Worm (Caenorhabditis elegans): ENCODE data around the gene str-63.

The str-63 gene

ce11 chrV:3332023-3332422 lies 19.3 kb upstream of the str-63 start, which contains the start of gene C17B7.9:
Gene C17B7.9 (minus strand): TSS chrV:3332123.
- TF ChIP-seq isw-1 (GFP tag; IDR thresholded peaks at IDR 0.05) (no peak), mep-1 (tag; optimal IDR thresholded peaks at IDR 0.05) (no peak), blmp-1 (tag; optimal IDR thresholded peaks at IDR 0.05) (no peak), pag-3 (tag; optimal IDR thresholded peaks at IDR 0.05; ENCODE audit: borderline replicate concordance, insufficient read depth) (no peak), lin-13 (GFP tag; optimal IDR thresholded peaks at IDR 0.05) (no peak), fkh-10 (GFP tag; optimal IDR thresholded peaks at IDR 0.05) (no peak), efl-1 (optimal IDR thresholded peaks at IDR 0.05) (no peak), efl-1 (GFP tag; optimal IDR thresholded peaks at IDR 0.05 in 1 of 2) (no peak), lin-39 (tag; optimal IDR thresholded peaks at IDR 0.05) (no peak), lin-14 (GFP tag; optimal IDR thresholded peaks at IDR 0.05) (no peak), egl-27 (tag; optimal IDR thresholded peaks at IDR 0.05) (no peak), nhr-84 (tag; optimal IDR thresholded peaks at IDR 0.05) (no peak), ceh-8 (GFP tag; optimal IDR thresholded peaks at IDR 0.05) (no peak), mdl-1 (tag; optimal IDR thresholded peaks at IDR 0.05) (no peak), snu-23 (GFP tag; optimal IDR thresholded peaks at IDR 0.05) (no peak), ceh-90 (tag; optimal IDR thresholded peaks at IDR 0.05) (no peak), ceh-63 (GFP tag; optimal IDR thresholded peaks at IDR 0.05) (no peak)

- TF ChIP-seq snu-23 (GFP tag; optimal IDR thresholded peaks at IDR 0.05) (no peak), swsn-7 (tag; optimal IDR thresholded peaks at IDR 0.05) (no peak), C04F5.9 (tag; optimal IDR thresholded peaks at IDR 0.05) (no peak), lin-14 (GFP tag; optimal IDR thresholded peaks at IDR 0.05) (no peak), unc-62 (GFP tag; optimal IDR thresholded peaks at IDR 0.05) (no peak), mep-1 (tag; optimal IDR thresholded peaks at IDR 0.05) (no peak), nhr-85 (tag) (no peak), sptf-1 (tag; optimal IDR thresholded peaks at IDR 0.05) (no peak), nhr-84 (tag; optimal IDR thresholded peaks at IDR 0.05) (no peak), nhr-77 (tag; optimal IDR thresholded peaks at IDR 0.05) (no peak)
Measured at ce11 chrV:3333334-3333733, 18.0 kb upstream of the str-63 start, which contains the start of gene C17B7.5. Gene C17B7.5 (plus strand): TSS chrV:3333634.

- no peak for TF ChIP-seq ceh-82 (tag; optimal IDR thresholded peaks at IDR 0.05)
- TF ChIP-seq snpc-4 (tag; optimal IDR thresholded peaks at IDR 0.05), result no peak
- no peak for TF ChIP-seq vab-15 (tag; optimal IDR thresholded peaks at IDR 0.05)
- TF ChIP-seq ceh-8 (GFP tag; optimal IDR thresholded peaks at IDR 0.05), result no peak
- TF ChIP-seq nhr-28 (tag; optimal IDR thresholded peaks at IDR 0.05), result no peak
- no peak for TF ChIP-seq lsy-2 (tag; optimal IDR thresholded peaks at IDR 0.05)
- no peak for TF ChIP-seq Y116A8C.19 (tag; optimal IDR thresholded peaks at IDR 0.05; ENCODE audit: borderline replicate concordance)
- TF ChIP-seq efl-3 (GFP tag; optimal IDR thresholded peaks at IDR 0.05), result no peak
- no peak for TF ChIP-seq ama-1 (optimal IDR thresholded peaks at IDR 0.05)
- no peak for TF ChIP-seq ceh-88 (GFP tag; IDR thresholded peaks at IDR 0.05)
- TF ChIP-seq sox-4 (tag; optimal IDR thresholded peaks at IDR 0.05), result no peak
- no peak for TF ChIP-seq hpl-2 (GFP tag; optimal IDR thresholded peaks at IDR 0.05)
- TF ChIP-seq C34B4.2 (tag; optimal IDR thresholded peaks at IDR 0.05), result no peak
- TF ChIP-seq fkh-10 (GFP tag; optimal IDR thresholded peaks at IDR 0.05), result no peak
- TF ChIP-seq dsc-1 (tag; optimal IDR thresholded peaks at IDR 0.05), result no peak
- no peak for TF ChIP-seq elt-3 (tag; optimal IDR thresholded peaks at IDR 0.05)
Measured at ce11 chrV:3339009-3339408, 12.4 kb upstream of the str-63 start, which contains the start of gene C17B7.4. Gene C17B7.4 (plus strand): TSS chrV:3339309.

ce11 chrV:3341906-3342305 lies 9.5 kb upstream of the str-63 start, which contains the start of gene C17B7.10:
Gene C17B7.10 (minus strand): TSS chrV:3342006.
- TF ChIP-seq C04F5.9 (tag; optimal IDR thresholded peaks at IDR 0.05), result no peak
- no peak for TF ChIP-seq unc-130 (tag; optimal IDR thresholded peaks at IDR 0.05)
- TF ChIP-seq mep-1 (tag; optimal IDR thresholded peaks at IDR 0.05), result no peak
- no peak for TF ChIP-seq mef-2 (tag; optimal IDR thresholded peaks at IDR 0.05)
- TF ChIP-seq lin-15B (tag; optimal IDR thresholded peaks at IDR 0.05), result no peak
- TF ChIP-seq fos-1 (tag; optimal IDR thresholded peaks at IDR 0.05), result no peak
- TF ChIP-seq elt-3 (tag; optimal IDR thresholded peaks at IDR 0.05), result no peak
- TF ChIP-seq nhr-28 (tag; optimal IDR thresholded peaks at IDR 0.05), result no peak
- TF ChIP-seq nhr-47 (tag; optimal IDR thresholded peaks at IDR 0.05), result no peak
